Worm (Caenorhabditis elegans) whole organism, L1 larva: ENCODE measurements around the gene ben-1.
A peak's percentile ranks its signal among the peaks of the same experiment; 100 is the strongest.

Source experiments
- C04F5.9 ChIP-seq: sonication (generic microtip); optimal IDR thresholded peaks from 2 replicates; lab custom pipeline; 2016; ENCODE audit warnings: missing genetic modification characterization, missing compliant biosample characterization
- C16A3.4 ChIP-seq: fragments of 150-350 bp; optimal IDR thresholded peaks from 2 replicates; lab custom pipeline; 2014; ENCODE audit warnings: missing biosample characterization, missing genetic modification characterization
- C34B4.2 ChIP-seq: sonication (generic microtip); optimal IDR thresholded peaks from 2 replicates; lab custom pipeline; 2017; ENCODE audit warnings: mild to moderate bottlenecking, missing genetic modification characterization, missing compliant biosample characterization
- F16B12.6 ChIP-seq: fragments of 150-350 bp; optimal IDR thresholded peaks from 2 replicates; lab custom pipeline; 2014; ENCODE audit warnings: missing biosample characterization, missing genetic modification characterization
- Y116A8C.19 ChIP-seq: sonication (generic microtip); optimal IDR thresholded peaks from 2 replicates; lab custom pipeline; 2016; ENCODE audit warnings: missing compliant biosample characterization, missing genetic modification characterization, borderline replicate concordance
- aha-1 ChIP-seq: fragments of 150-350 bp; optimal IDR thresholded peaks from 2 replicates; lab custom pipeline; 2014; ENCODE audit warnings: missing biosample characterization, missing genetic modification characterization
- alr-1 ChIP-seq: fragments of 200-800 bp; sonication (Bioruptor generic); optimal IDR thresholded peaks from 2 replicates; lab custom pipeline; 2018; ENCODE audit warnings: borderline replicate concordance, mild to moderate bottlenecking, missing genetic modification characterization, missing compliant biosample characterization
- aly-2 ChIP-seq: fragments of 150-350 bp; optimal IDR thresholded peaks from 2 replicates; lab custom pipeline; 2014; ENCODE audit warnings: missing biosample characterization, missing genetic modification characterization
- ama-1 ChIP-seq: fragments of 150-350 bp; optimal IDR thresholded peaks from 2 replicates; lab custom pipeline; 2014
- blmp-1 ChIP-seq: fragments of 150-350 bp; optimal IDR thresholded peaks from 2 replicates; lab custom pipeline; 2014; ENCODE audit warnings: missing biosample characterization, missing genetic modification characterization
- dpl-1 ChIP-seq, 3 experiments: fragments of 150-350 bp in 2 of 3; sonication (generic microtip) in 1 of 3; optimal IDR thresholded peaks; 2 replicates each; lab custom pipeline; 2014 to 2017; ENCODE audit warnings: missing biosample characterization in 3 of 3, missing genetic modification characterization in 3 of 3, missing genetic modification reagents in 3 of 3
- efl-1 ChIP-seq, 4 experiments: fragments of 150-350 bp; optimal IDR thresholded peaks in 3 of 4; peaks in 1 of 4; 1 replicate in 1 of 4; 2 replicates in 3 of 4; lab custom pipeline; 2014; ENCODE audit warnings: missing biosample characterization in 2 of 4, missing genetic modification characterization in 2 of 4, missing genetic modification reagents in 2 of 4
- efl-3 ChIP-seq: fragments of 200-800 bp; sonication (Bioruptor generic); optimal IDR thresholded peaks from 2 replicates; lab custom pipeline; 2018; ENCODE audit warnings: mild to moderate bottlenecking, missing genetic modification characterization, missing compliant biosample characterization
- elt-3 ChIP-seq, 6 experiments: fragments of 150-350 bp in 1 of 6; sonication (generic microtip); optimal IDR thresholded peaks; 2 replicates each; lab custom pipeline; 2017 to 2018; ENCODE audit warnings: missing biosample characterization in 6 of 6, missing genetic modification characterization in 6 of 6, inconsistent platforms in 1 of 6
- fkh-10 ChIP-seq: sonication (generic microtip); optimal IDR thresholded peaks from 2 replicates; lab custom pipeline; 2017; ENCODE audit warnings: missing biosample characterization, missing genetic modification reagents, missing genetic modification characterization
- fkh-8 ChIP-seq: sonication (generic microtip); optimal IDR thresholded peaks from 2 replicates; lab custom pipeline; 2016; ENCODE audit warnings: mild to moderate bottlenecking, missing genetic modification characterization, missing compliant biosample characterization
- grh-1 ChIP-seq: fragments of 200-800 bp; sonication (Bioruptor generic); IDR thresholded peaks from 2 replicates; pipeline ENCODE4 v1.3.6; 2022; ENCODE audit warnings: missing genetic modification reagents, missing genetic modification characterization, missing compliant biosample characterization
- hlh-4 ChIP-seq: sonication (generic microtip); optimal IDR thresholded peaks from 2 replicates; lab custom pipeline; 2016; ENCODE audit warnings: mild to moderate bottlenecking, missing genetic modification characterization, missing compliant biosample characterization
- hpl-2 ChIP-seq: fragments of 150-350 bp; optimal IDR thresholded peaks from 2 replicates; lab custom pipeline; 2014; ENCODE audit warnings: missing biosample characterization, missing genetic modification reagents, missing genetic modification characterization
- irx-1 ChIP-seq: sonication (generic microtip); optimal IDR thresholded peaks from 2 replicates; lab custom pipeline; 2016; ENCODE audit warnings: missing genetic modification characterization, missing compliant biosample characterization
- jun-1 ChIP-seq: fragments of 150-350 bp; optimal IDR thresholded peaks from 2 replicates; lab custom pipeline; 2014; ENCODE audit warnings: missing biosample characterization, missing genetic modification reagents, missing genetic modification characterization
- lin-14 ChIP-seq: fragments of 200-800 bp; sonication (Bioruptor generic); optimal IDR thresholded peaks from 2 replicates; lab custom pipeline; 2018; ENCODE audit warnings: mild to moderate bottlenecking, missing genetic modification characterization, moderate library complexity, missing compliant biosample characterization
- lir-3 ChIP-seq: sonication (generic microtip); optimal IDR thresholded peaks from 2 replicates; lab custom pipeline; 2016; ENCODE audit warnings: mild to moderate bottlenecking, missing genetic modification characterization, moderate library complexity, missing compliant biosample characterization; ENCODE audit not compliant: poor library complexity
- lsy-2 ChIP-seq, 2 experiments: fragments of 150-350 bp; optimal IDR thresholded peaks; 2 replicates each; lab custom pipeline; 2014; ENCODE audit warnings: missing biosample characterization in 2 of 2, missing genetic modification characterization in 2 of 2
- mab-9 ChIP-seq: fragments of 200-800 bp; sonication (Bioruptor generic); IDR thresholded peaks from 2 replicates; pipeline ENCODE4 v1.3.6; 2022; ENCODE audit warnings: missing genetic modification reagents, missing genetic modification characterization, missing compliant biosample characterization
- mef-2 ChIP-seq: fragments of 150-350 bp; optimal IDR thresholded peaks from 2 replicates; lab custom pipeline; 2014; ENCODE audit warnings: missing biosample characterization, missing genetic modification characterization
- nhr-19 ChIP-seq: fragments of 200-800 bp; sonication (Bioruptor generic); conservative IDR thresholded peaks from 2 replicates; pipeline ENCODE4 v1.3.6; 2022; ENCODE audit warnings: missing genetic modification characterization, missing compliant biosample characterization
- nhr-28 ChIP-seq: fragments of 150-350 bp; optimal IDR thresholded peaks from 2 replicates; lab custom pipeline; 2014; ENCODE audit warnings: missing biosample characterization, missing genetic modification characterization
- nhr-47 ChIP-seq: sonication (generic microtip); optimal IDR thresholded peaks from 2 replicates; lab custom pipeline; 2016; ENCODE audit warnings: mild to moderate bottlenecking, missing genetic modification characterization, moderate library complexity, missing compliant biosample characterization
- nhr-71 ChIP-seq: sonication (generic microtip); optimal IDR thresholded peaks from 2 replicates; lab custom pipeline; 2016; ENCODE audit warnings: mild to moderate bottlenecking, missing genetic modification characterization, moderate library complexity, missing compliant biosample characterization
- nhr-76 ChIP-seq: sonication (generic microtip); optimal IDR thresholded peaks from 2 replicates; lab custom pipeline; 2017; ENCODE audit warnings: missing biosample characterization, missing genetic modification characterization
- nhr-84 ChIP-seq: sonication (generic microtip); optimal IDR thresholded peaks from 2 replicates; lab custom pipeline; 2017; ENCODE audit warnings: missing biosample characterization, missing genetic modification characterization
- nhr-85 ChIP-seq: sonication (generic microtip); peaks from one replicate; lab custom pipeline; 2016; ENCODE audit warnings: missing genetic modification characterization, inconsistent platforms, missing compliant biosample characterization
- nhr-90 ChIP-seq: sonication (generic microtip); optimal IDR thresholded peaks from 2 replicates; lab custom pipeline; 2016; ENCODE audit warnings: mild to moderate bottlenecking, missing genetic modification characterization, missing compliant biosample characterization; ENCODE audit not compliant: poor library complexity
- pqm-1 ChIP-seq: sonication (generic microtip); optimal IDR thresholded peaks from 3 replicates; lab custom pipeline; 2017; ENCODE audit warnings: missing biosample characterization, missing genetic modification characterization
- skn-1 ChIP-seq: fragments of 150-350 bp; optimal IDR thresholded peaks from 2 replicates; lab custom pipeline; 2014; ENCODE audit warnings: missing biosample characterization, missing genetic modification characterization
- snpc-4 ChIP-seq: fragments of 150-350 bp; optimal IDR thresholded peaks from 2 replicates; lab custom pipeline; 2014; ENCODE audit warnings: missing biosample characterization, missing genetic modification characterization
- sox-4 ChIP-seq: sonication (generic microtip); optimal IDR thresholded peaks from 2 replicates; lab custom pipeline; 2016; ENCODE audit warnings: missing genetic modification characterization, missing compliant biosample characterization
- sptf-1 ChIP-seq: fragments of 150-350 bp; optimal IDR thresholded peaks from 2 replicates; lab custom pipeline; 2014; ENCODE audit warnings: missing biosample characterization, missing genetic modification characterization
- sup-37 ChIP-seq: fragments of 200-800 bp; sonication (Bioruptor generic); optimal IDR thresholded peaks from 2 replicates; lab custom pipeline; 2018; ENCODE audit warnings: mild to moderate bottlenecking, missing genetic modification characterization, missing compliant biosample characterization
- tbx-2 ChIP-seq: sonication (generic microtip); optimal IDR thresholded peaks from 2 replicates; lab custom pipeline; 2016; ENCODE audit warnings: missing genetic modification characterization, missing compliant biosample characterization
- tlp-1 ChIP-seq: fragments of 150-350 bp; optimal IDR thresholded peaks from 2 replicates; lab custom pipeline; 2014; ENCODE audit warnings: missing biosample characterization, missing genetic modification characterization
- unc-130 ChIP-seq: fragments of 150-350 bp; optimal IDR thresholded peaks from 2 replicates; lab custom pipeline; 2017; ENCODE audit warnings: missing biosample characterization, missing genetic modification characterization, inconsistent platforms
- unc-30 ChIP-seq: sonication (generic microtip); optimal IDR thresholded peaks from 2 replicates; lab custom pipeline; 2017; ENCODE audit warnings: missing biosample characterization, missing genetic modification characterization
- unc-98 ChIP-seq: fragments of 200-800 bp; sonication (Bioruptor generic); IDR thresholded peaks from 2 replicates; pipeline ENCODE4 v1.3.6; 2022; ENCODE audit warnings: missing genetic modification characterization, missing compliant biosample characterization
- xbp-1 ChIP-seq: sonication (generic microtip); optimal IDR thresholded peaks from 2 replicates; lab custom pipeline; 2016; ENCODE audit warnings: missing genetic modification characterization, missing compliant biosample characterization
- zag-1 ChIP-seq: fragments of 150-350 bp; optimal IDR thresholded peaks from 2 replicates; lab custom pipeline; 2014; ENCODE audit warnings: missing biosample characterization, missing genetic modification characterization
- ztf-11 ChIP-seq, 2 experiments: sonication (generic microtip); optimal IDR thresholded peaks; 2 replicates each; lab custom pipeline; 2016 to 2017; ENCODE audit warnings: missing genetic modification characterization in 2 of 2, missing biosample characterization in 1 of 2, missing compliant biosample characterization in 1 of 2
- ztf-4 ChIP-seq: fragments of 150-350 bp; optimal IDR thresholded peaks from 2 replicates; lab custom pipeline; 2014; ENCODE audit warnings: missing biosample characterization, missing genetic modification characterization

ben-1 gene

DNA sequence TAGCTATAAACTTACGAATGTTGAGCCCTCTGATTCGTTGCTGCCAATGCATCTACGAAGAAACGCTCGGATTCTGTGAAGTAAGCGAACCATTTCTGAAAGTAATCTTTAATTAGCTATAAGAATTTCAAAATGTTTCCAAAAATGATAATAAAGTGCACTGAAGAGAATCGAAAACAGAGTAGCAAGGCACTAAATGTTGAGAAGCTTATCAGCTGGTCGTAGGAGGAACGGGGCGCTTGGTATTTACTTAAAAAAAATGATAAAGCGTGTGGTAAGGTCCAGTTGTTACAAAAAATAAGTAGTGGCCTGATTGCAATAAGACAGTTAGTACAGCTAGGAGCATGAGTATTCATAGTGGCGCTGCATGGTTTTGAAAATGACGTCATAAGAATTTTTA is 4.9 kb upstream of the ben-1 start, which contains the start of gene C54C6.7:
C54C6.7 (minus strand) TSS at position 101 of the 400 bp plus-strand sequence.
- no peak for TF ChIP-seq lir-3 (tag; lab: Kevin White, UChicago)
- no peak for TF ChIP-seq irx-1 (tag; lab: Kevin White, UChicago)
- TF ChIP-seq nhr-76 (tag; lab: Kevin White, UChicago), result no peak
- no peak for TF ChIP-seq fkh-10 (GFP tag; lab: Kevin White, UChicago)
- no peak for TF ChIP-seq skn-1 (tag; lab: Kevin White, UChicago)
- TF ChIP-seq, all 84 proteins: peak for 0

DNA sequence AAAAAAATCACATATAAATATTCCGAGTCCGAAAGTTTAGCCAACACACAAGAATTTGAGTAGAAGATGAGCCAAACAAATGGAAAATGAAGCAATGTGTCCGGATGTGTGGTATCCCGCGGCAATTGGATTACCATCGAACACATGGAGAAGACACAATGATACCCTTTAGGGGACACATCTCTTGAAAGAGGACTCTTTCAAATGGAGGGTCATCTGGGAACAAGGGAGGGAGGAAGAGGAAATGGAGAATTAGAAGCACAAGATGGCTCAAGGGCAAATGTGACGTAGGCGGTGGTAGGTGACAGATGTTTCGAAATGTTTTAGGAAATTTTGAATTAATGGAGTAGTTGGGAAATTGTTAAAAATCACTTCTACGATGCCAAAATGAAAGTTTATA is 1.6 kb upstream of the ben-1 start:
- TF ChIP-seq zag-1 (tag; lab: Kevin White, UChicago) (peak; percentile 12), ztf-11 (tag; optimal IDR thresholded peaks at IDR 0.05; lab: Kevin White, UChicago) (peak in 1 of 2 experiments; percentile 2), unc-130 (tag; lab: Kevin White, UChicago) (no peak), lin-14 (GFP tag; lab: Kevin White, UChicago) (peak; percentile 61), fkh-8 (tag; lab: Kevin White, UChicago) (no peak)

DNA sequence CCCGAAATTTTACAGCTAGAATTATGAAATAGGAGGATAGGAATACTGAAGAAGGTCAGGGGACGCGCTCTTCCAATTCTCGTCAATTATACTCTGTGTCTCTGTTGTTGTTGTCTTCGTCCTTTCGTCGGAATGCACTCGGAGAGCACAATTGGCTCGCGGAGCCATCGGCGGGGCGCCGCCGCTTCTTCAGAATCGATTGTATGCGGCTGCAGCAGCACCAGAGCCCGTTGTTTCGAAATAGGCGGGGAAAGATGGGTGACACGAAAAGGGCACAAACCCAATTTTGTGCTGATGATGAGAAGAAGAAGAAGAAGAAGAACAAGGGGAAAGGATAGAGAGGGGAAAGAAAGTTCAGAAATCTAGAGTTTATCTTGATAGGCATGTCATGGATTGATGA is 666 bp upstream of the ben-1 start:
- TF ChIP-seq efl-3 (GFP tag; lab: Kevin White, UChicago), result no peak
- no peak for TF ChIP-seq nhr-85
- no peak for TF ChIP-seq nhr-84 (tag; lab: Kevin White, UChicago)
- no peak for TF ChIP-seq dpl-1 (GFP tag; optimal IDR thresholded peaks at IDR 0.05; lab: Kevin White, UChicago)
- peak; percentile 87 for TF ChIP-seq lin-14 (GFP tag; lab: Kevin White, UChicago)
- no peak for TF ChIP-seq unc-98 (GFP tag; lab: Robert Waterston, UW)
- TF ChIP-seq lir-3 (tag; lab: Kevin White, UChicago), result no peak
- TF ChIP-seq zag-1 (tag; lab: Kevin White, UChicago), result no peak
- TF ChIP-seq elt-3 (tag; optimal IDR thresholded peaks at IDR 0.05; lab: Kevin White, UChicago), result no peak
- TF ChIP-seq alr-1, result no peak
- TF ChIP-seq ama-1, result no peak
- TF ChIP-seq tlp-1, result no peak
- TF ChIP-seq hlh-4 (tag; lab: Kevin White, UChicago), result no peak
- no peak for TF ChIP-seq nhr-28 (tag; lab: Kevin White, UChicago)
- TF ChIP-seq blmp-1 (tag; lab: Kevin White, UChicago), result no peak
- TF ChIP-seq tbx-2, result no peak
- TF ChIP-seq mab-9, result no peak
- no peak for TF ChIP-seq jun-1 (tag; lab: Kevin White, UChicago)
- TF ChIP-seq nhr-71, result peak; percentile 21
- no peak for TF ChIP-seq aly-2 (tag; lab: Kevin White, UChicago)
- no peak for TF ChIP-seq grh-1 (GFP tag; lab: Robert Waterston, UW)
- TF ChIP-seq F16B12.6 (tag; lab: Kevin White, UChicago), result peak; percentile 4
- no peak for TF ChIP-seq nhr-90
- no peak for TF ChIP-seq mef-2 (tag; lab: Kevin White, UChicago)
- TF ChIP-seq pqm-1, result no peak
- no peak for TF ChIP-seq C34B4.2 (tag; lab: Kevin White, UChicago)
- TF ChIP-seq snpc-4 (tag; lab: Kevin White, UChicago), result no peak
- no peak for TF ChIP-seq efl-1 (optimal IDR thresholded peaks at IDR 0.05; lab: Kevin White, UChicago)
- peak in 1 of 2 experiments; percentile 75 for TF ChIP-seq efl-1 (GFP tag; optimal IDR thresholded peaks at IDR 0.05 in 1 of 2; lab: Kevin White, UChicago)
- no peak for TF ChIP-seq C04F5.9 (tag; lab: Kevin White, UChicago)
- no peak for TF ChIP-seq ztf-4 (tag; lab: Kevin White, UChicago)
- no peak for TF ChIP-seq sup-37 (GFP tag; lab: Kevin White, UChicago)
- TF ChIP-seq lsy-2 (tag; optimal IDR thresholded peaks at IDR 0.05; lab: Kevin White, UChicago), result peak in 1 of 2 experiments; percentile 28
- peak; percentile 11 for TF ChIP-seq nhr-47
- TF ChIP-seq sptf-1 (tag; lab: Kevin White, UChicago), result no peak
- no peak for TF ChIP-seq nhr-19 (GFP tag; lab: Robert Waterston, UW)
- TF ChIP-seq xbp-1 (tag; lab: Kevin White, UChicago), result no peak
- no peak for TF ChIP-seq aha-1 (tag; lab: Kevin White, UChicago)
- TF ChIP-seq unc-30 (tag; lab: Kevin White, UChicago), result no peak
- TF ChIP-seq fkh-8 (tag; lab: Kevin White, UChicago), result no peak
- TF ChIP-seq hpl-2, result no peak
- no peak for TF ChIP-seq unc-130 (tag; lab: Kevin White, UChicago)
- TF ChIP-seq sox-4 (tag; lab: Kevin White, UChicago), result no peak
- no peak for TF ChIP-seq C16A3.4
- peak in 1 of 2 experiments; percentile 4 for TF ChIP-seq ztf-11 (tag; optimal IDR thresholded peaks at IDR 0.05; lab: Kevin White, UChicago)
- TF ChIP-seq Y116A8C.19 (tag; lab: Kevin White, UChicago), result no peak
